Fruit fly (Drosophila melanogaster) Kc167 (cell line): ENCODE data around the gene CG46311.

Experiments used
- h ChIP-seq: fragments of >200 bp; optimal IDR thresholded peaks from 3 replicates; lab custom pipeline; 2018; ENCODE audit warnings: missing external identifiers
- psq ChIP-seq: fragments of >200 bp; optimal IDR thresholded peaks from 2 replicates; lab custom pipeline; 2017; ENCODE audit warnings: missing external identifiers
- ttk ChIP-seq: sonication (Bioruptor generic); optimal IDR thresholded peaks from 2 replicates; lab custom pipeline; 2017; ENCODE audit warnings: missing external identifiers

- TF ChIP-seq ttk (no peak), h (no peak), psq (lab: Kevin White, UChicago) (no peak)
Measured at dm6 chrX:13637588-13637987, 74.0 kb downstream of the CG46311 start.
